Worm (Caenorhabditis elegans) whole organism, mixed stage, embryonic: ENCODE measurements around the gene T02H6.6.

Source experiments
- bed-3 ChIP-seq: fragments of 200-800 bp; sonication (Bioruptor generic); optimal IDR thresholded peaks from 3 replicates; lab custom pipeline; 2018; ENCODE audit warnings: mild to moderate bottlenecking, missing genetic modification characterization, moderate library complexity, missing compliant biosample characterization
- blmp-1 ChIP-seq: fragments of 150-350 bp; optimal IDR thresholded peaks from 2 replicates; lab custom pipeline; 2014; ENCODE audit warnings: missing biosample characterization, missing genetic modification characterization
- ceh-39 ChIP-seq: fragments of 150-350 bp; optimal IDR thresholded peaks from 2 replicates; lab custom pipeline; 2014; ENCODE audit warnings: missing biosample characterization, missing genetic modification characterization
- ceh-43 ChIP-seq: fragments of 200-800 bp; sonication (Bioruptor generic); optimal IDR thresholded peaks from 2 replicates; lab custom pipeline; 2018; ENCODE audit warnings: mild to moderate bottlenecking, missing genetic modification characterization, moderate library complexity, missing compliant biosample characterization
- ceh-83 ChIP-seq: fragments of 200-800 bp; sonication (Bioruptor generic); optimal IDR thresholded peaks from 2 replicates; lab custom pipeline; 2018; ENCODE audit warnings: mild to moderate bottlenecking, missing genetic modification characterization, missing compliant biosample characterization
- ces-1 ChIP-seq: fragments of 150-350 bp; optimal IDR thresholded peaks from 2 replicates; lab custom pipeline; 2014; ENCODE audit warnings: missing biosample characterization, missing genetic modification reagents, missing genetic modification characterization
- cnd-1 ChIP-seq: fragments of 200-800 bp; sonication (Bioruptor generic); optimal IDR thresholded peaks from 2 replicates; lab custom pipeline; 2018; ENCODE audit warnings: mild to moderate bottlenecking, missing genetic modification characterization, missing compliant biosample characterization
- drap-1 ChIP-seq: fragments of 200-800 bp; sonication (Bioruptor generic); optimal IDR thresholded peaks from 3 replicates; lab custom pipeline; 2018; ENCODE audit warnings: mild to moderate bottlenecking, missing genetic modification characterization, missing compliant biosample characterization
- elt-3 ChIP-seq: fragments of 150-350 bp; optimal IDR thresholded peaks from 2 replicates; lab custom pipeline; 2014; ENCODE audit warnings: missing biosample characterization, missing genetic modification characterization
- ham-2 ChIP-seq: fragments of 200-800 bp; sonication (Bioruptor generic); optimal IDR thresholded peaks from 2 replicates; lab custom pipeline; 2018; ENCODE audit warnings: mild to moderate bottlenecking, missing genetic modification characterization, missing compliant biosample characterization
- hlh-1 ChIP-seq: fragments of 150-350 bp; optimal IDR thresholded peaks from 2 replicates; lab custom pipeline; 2014; ENCODE audit warnings: missing biosample characterization, missing genetic modification reagents, missing genetic modification characterization
- lin-32 ChIP-seq: fragments of 200-800 bp; sonication (Bioruptor generic); optimal IDR thresholded peaks from 2 replicates; lab custom pipeline; 2018; ENCODE audit warnings: mild to moderate bottlenecking, missing genetic modification characterization, missing compliant biosample characterization
- lsy-2 ChIP-seq: fragments of 150-350 bp; optimal IDR thresholded peaks from 2 replicates; lab custom pipeline; 2014; ENCODE audit warnings: missing biosample characterization, missing genetic modification characterization
- mab-5 ChIP-seq: fragments of 150-350 bp; optimal IDR thresholded peaks from 2 replicates; lab custom pipeline; 2014; ENCODE audit warnings: missing biosample characterization, missing genetic modification characterization
- mep-1 ChIP-seq: fragments of 150-350 bp; optimal IDR thresholded peaks from 2 replicates; lab custom pipeline; 2017; ENCODE audit warnings: missing biosample characterization, missing genetic modification reagents, missing genetic modification characterization, inconsistent platforms
- mls-2 ChIP-seq: sonication (generic microtip); optimal IDR thresholded peaks from 2 replicates; lab custom pipeline; 2016; ENCODE audit warnings: mild to moderate bottlenecking, missing genetic modification characterization, moderate library complexity, missing compliant biosample characterization
- nhr-12 ChIP-seq: fragments of 150-350 bp; optimal IDR thresholded peaks from 2 replicates; lab custom pipeline; 2014; ENCODE audit warnings: missing biosample characterization, missing genetic modification characterization
- nhr-2 ChIP-seq: fragments of 150-350 bp; optimal IDR thresholded peaks from 2 replicates; lab custom pipeline; 2014; ENCODE audit warnings: missing biosample characterization, missing genetic modification characterization
- nhr-237 ChIP-seq: fragments of 150-350 bp; optimal IDR thresholded peaks from 2 replicates; lab custom pipeline; 2014; ENCODE audit warnings: missing biosample characterization, missing genetic modification characterization
- nhr-76 ChIP-seq: sonication (generic microtip); optimal IDR thresholded peaks from 2 replicates; lab custom pipeline; 2017; ENCODE audit warnings: missing biosample characterization, missing genetic modification characterization
- pha-4 ChIP-seq: fragments of 150-350 bp; optimal IDR thresholded peaks from 2 replicates; lab custom pipeline; 2018; ENCODE audit warnings: missing biosample characterization, missing genetic modification reagents, missing genetic modification characterization
- sem-2 ChIP-seq: fragments of 200-800 bp; sonication (Bioruptor generic); optimal IDR thresholded peaks from 2 replicates; lab custom pipeline; 2018; ENCODE audit warnings: mild to moderate bottlenecking, missing genetic modification characterization, missing compliant biosample characterization
- snpc-4 ChIP-seq: fragments of 150-350 bp; optimal IDR thresholded peaks from 2 replicates; lab custom pipeline; 2014; ENCODE audit warnings: missing biosample characterization, missing genetic modification characterization
- sptf-1 ChIP-seq: sonication (generic microtip); optimal IDR thresholded peaks from 2 replicates; lab custom pipeline; 2017; ENCODE audit warnings: mild to moderate bottlenecking, missing genetic modification characterization, moderate library complexity, missing compliant biosample characterization
- tbx-8 ChIP-seq: fragments of 200-800 bp; sonication (Bioruptor generic); optimal IDR thresholded peaks from 2 replicates; lab custom pipeline; 2018; ENCODE audit warnings: mild to moderate bottlenecking, missing genetic modification characterization, moderate library complexity, missing compliant biosample characterization
- unc-120 ChIP-seq: sonication (generic microtip); optimal IDR thresholded peaks from 2 replicates; lab custom pipeline; 2017; ENCODE audit warnings: missing genetic modification characterization, missing compliant biosample characterization; ENCODE audit not compliant: poor library complexity, severe bottlenecking
- unc-39 ChIP-seq: fragments of 150-350 bp; optimal IDR thresholded peaks from 2 replicates; lab custom pipeline; 2014; ENCODE audit warnings: missing biosample characterization, missing genetic modification characterization
- unc-62 ChIP-seq: fragments of 150-350 bp; optimal IDR thresholded peaks from 2 replicates; lab custom pipeline; 2014; ENCODE audit warnings: missing biosample characterization, missing genetic modification reagents, missing genetic modification characterization
- zip-8 ChIP-seq: fragments of 150-350 bp; optimal IDR thresholded peaks from 2 replicates; lab custom pipeline; 2014; ENCODE audit warnings: missing biosample characterization, missing genetic modification characterization
- ztf-11 ChIP-seq: fragments of 150-350 bp; optimal IDR thresholded peaks from 2 replicates; lab custom pipeline; 2014; ENCODE audit warnings: missing biosample characterization, missing genetic modification characterization

Gene T02H6.6

ce11 chrII:661696-662095 lies 21.9 kb upstream of the T02H6.6 start, which contains the start of gene sri-45:
TSS of gene sri-45 (minus strand) at chrII:661796.
- TF ChIP-seq mep-1 (tag; lab: Kevin White, UChicago) (no peak), bed-3 (GFP tag; lab: Kevin White, UChicago) (no peak), lin-32 (no peak), sem-2 (GFP tag; lab: Kevin White, UChicago) (no peak), blmp-1 (tag; lab: Kevin White, UChicago) (no peak), snpc-4 (tag; lab: Kevin White, UChicago) (no peak), zip-8 (tag; lab: Kevin White, UChicago) (no peak), ces-1 (GFP tag; lab: Kevin White, UChicago) (no peak), elt-3 (tag; lab: Kevin White, UChicago) (no peak), mab-5 (tag; lab: Kevin White, UChicago) (no peak), ztf-11 (tag; lab: Kevin White, UChicago) (no peak), tbx-8 (GFP tag; lab: Kevin White, UChicago) (no peak), nhr-237 (tag; lab: Kevin White, UChicago) (no peak), cnd-1 (tag; lab: Kevin White, UChicago) (no peak), pha-4 (no peak), unc-39 (tag; lab: Kevin White, UChicago) (no peak), hlh-1 (tag; lab: Kevin White, UChicago) (no peak), mls-2 (tag; lab: Kevin White, UChicago) (no peak), unc-62 (GFP tag; lab: Kevin White, UChicago) (no peak)
- TF ChIP-seq, all 35 proteins: peak for 0

ce11 chrII:667864-668263 lies 15.7 kb upstream of the T02H6.6 start:
- TF ChIP-seq ceh-43 (no peak), ztf-11 (tag; lab: Kevin White, UChicago) (no peak), ceh-39 (no peak), unc-120 (tag; lab: Kevin White, UChicago) (no peak), mab-5 (tag; lab: Kevin White, UChicago) (no peak), nhr-237 (tag; lab: Kevin White, UChicago) (no peak), sem-2 (GFP tag; lab: Kevin White, UChicago) (no peak), ham-2 (no peak), snpc-4 (tag; lab: Kevin White, UChicago) (no peak), lsy-2 (tag; lab: Kevin White, UChicago) (no peak)

- TF ChIP-seq hlh-1 (tag; lab: Kevin White, UChicago): no peak
- no peak for TF ChIP-seq blmp-1 (tag; lab: Kevin White, UChicago)
- no peak for TF ChIP-seq zip-8 (tag; lab: Kevin White, UChicago)
- no peak for TF ChIP-seq elt-3 (tag; lab: Kevin White, UChicago)
- no peak for TF ChIP-seq drap-1 (GFP tag; lab: Kevin White, UChicago)
- TF ChIP-seq, all 35 proteins: peak for 0
Measured at ce11 chrII:671025-671424, 12.5 kb upstream of the T02H6.6 start, which contains the start of gene sri-46. TSS of gene sri-46 (minus strand) at chrII:671125.

- no peak for TF ChIP-seq ces-1 (GFP tag; lab: Kevin White, UChicago)
- TF ChIP-seq unc-120 (tag; lab: Kevin White, UChicago): no peak
- no peak for TF ChIP-seq ham-2
- no peak for TF ChIP-seq drap-1 (GFP tag; lab: Kevin White, UChicago)
- no peak for TF ChIP-seq mab-5 (tag; lab: Kevin White, UChicago)
- no peak for TF ChIP-seq hlh-1 (tag; lab: Kevin White, UChicago)
- TF ChIP-seq mls-2 (tag; lab: Kevin White, UChicago): no peak
- no peak for TF ChIP-seq blmp-1 (tag; lab: Kevin White, UChicago)
- TF ChIP-seq ceh-39: no peak
- no peak for TF ChIP-seq zip-8 (tag; lab: Kevin White, UChicago)
- no peak for TF ChIP-seq lsy-2 (tag; lab: Kevin White, UChicago)
- TF ChIP-seq ceh-43: no peak
- no peak for TF ChIP-seq pha-4
- no peak for TF ChIP-seq nhr-76 (tag; lab: Kevin White, UChicago)
- TF ChIP-seq ztf-11 (tag; lab: Kevin White, UChicago): no peak
- no peak for TF ChIP-seq elt-3 (tag; lab: Kevin White, UChicago)
- TF ChIP-seq, all 35 proteins: peak for 0
Measured at ce11 chrII:674116-674515, 9.5 kb upstream of the T02H6.6 start, which contains the start of gene Y39F10C.3. TSS of gene Y39F10C.3 (plus strand) at chrII:674416.

- no peak for TF ChIP-seq bed-3 (GFP tag; lab: Kevin White, UChicago)
Measured at ce11 chrII:675303-675702, 8.3 kb upstream of the T02H6.6 start, which contains the start of gene Y39F10C.1. TSS of gene Y39F10C.1 (plus strand) at chrII:675603.

- TF ChIP-seq nhr-12 (tag; lab: Kevin White, UChicago) (no peak), ceh-83 (GFP tag; lab: Kevin White, UChicago) (no peak), lin-32 (no peak), unc-62 (GFP tag; lab: Kevin White, UChicago) (no peak), nhr-2 (no peak), sptf-1 (no peak), zip-8 (tag; lab: Kevin White, UChicago) (no peak), pha-4 (no peak), blmp-1 (tag; lab: Kevin White, UChicago) (no peak)
Measured at ce11 chrII:675822-676221, 7.7 kb upstream of the T02H6.6 start.
